Worm (Caenorhabditis elegans) whole organism, L2 larva: ENCODE data around the gene W05B10.3.

Experiments
- C34F6.9 ChIP-seq: fragments of 150-350 bp; optimal IDR thresholded peaks from 2 replicates; lab custom pipeline; 2014; ENCODE audit warnings: missing biosample characterization, missing genetic modification characterization
- F13H6.1 ChIP-seq: sonication (generic microtip); optimal IDR thresholded peaks from 2 replicates; lab custom pipeline; 2016; ENCODE audit warnings: missing genetic modification characterization, missing compliant biosample characterization
- R02D3.7 ChIP-seq: fragments of 150-350 bp; optimal IDR thresholded peaks from 2 replicates; lab custom pipeline; 2014; ENCODE audit warnings: missing biosample characterization, missing genetic modification characterization
- ZK546.5 ChIP-seq: sonication (generic microtip); optimal IDR thresholded peaks from 2 replicates; lab custom pipeline; 2017; ENCODE audit warnings: missing biosample characterization, missing genetic modification characterization
- alr-1 ChIP-seq: fragments of 150-350 bp; optimal IDR thresholded peaks from 2 replicates; lab custom pipeline; 2014; ENCODE audit warnings: missing biosample characterization, missing genetic modification characterization
- aly-2 ChIP-seq: fragments of 150-350 bp; optimal IDR thresholded peaks from 2 replicates; lab custom pipeline; 2014; ENCODE audit warnings: missing biosample characterization, missing genetic modification characterization
- ama-1 ChIP-seq: fragments of 150-350 bp; optimal IDR thresholded peaks from 2 replicates; lab custom pipeline; 2018; ENCODE audit warnings: inconsistent platforms
- blmp-1 ChIP-seq: sonication (generic microtip); optimal IDR thresholded peaks from 2 replicates; lab custom pipeline; 2017; ENCODE audit warnings: missing genetic modification characterization, mild to moderate bottlenecking, missing compliant biosample characterization, antibody characterized with exemption, moderate library complexity; ENCODE audit not compliant: insufficient read depth
- ceh-82 ChIP-seq: fragments of 150-350 bp; optimal IDR thresholded peaks from 2 replicates; lab custom pipeline; 2014; ENCODE audit warnings: missing biosample characterization, missing genetic modification characterization
- crh-2 ChIP-seq: sonication (generic microtip); optimal IDR thresholded peaks from 2 replicates; lab custom pipeline; 2017; ENCODE audit warnings: missing biosample characterization, missing genetic modification characterization
- elt-1 ChIP-seq: fragments of 150-350 bp; optimal IDR thresholded peaks from 2 replicates; lab custom pipeline; 2014; ENCODE audit warnings: missing biosample characterization, missing genetic modification characterization
- fos-1 ChIP-seq: fragments of 150-350 bp; optimal IDR thresholded peaks from 2 replicates; lab custom pipeline; 2014; ENCODE audit warnings: missing biosample characterization, missing genetic modification characterization
- gmeb-1 ChIP-seq: fragments of 150-350 bp; optimal IDR thresholded peaks from 2 replicates; lab custom pipeline; 2014; ENCODE audit warnings: missing biosample characterization, missing genetic modification characterization
- lin-11 ChIP-seq: fragments of 150-350 bp; sonication (generic microtip); optimal IDR thresholded peaks from 2 replicates; lab custom pipeline; 2014; ENCODE audit warnings: missing biosample characterization, missing genetic modification characterization, inconsistent platforms, mixed read lengths
- lin-13 ChIP-seq: fragments of 150-350 bp; optimal IDR thresholded peaks from 2 replicates; lab custom pipeline; 2014; ENCODE audit warnings: missing biosample characterization, missing genetic modification reagents, missing genetic modification characterization
- lin-39 ChIP-seq: fragments of 150-350 bp; optimal IDR thresholded peaks from 2 replicates; lab custom pipeline; 2014; ENCODE audit warnings: missing biosample characterization, missing genetic modification reagents, missing genetic modification characterization
- mbf-1 ChIP-seq: sonication (generic microtip); optimal IDR thresholded peaks from 2 replicates; lab custom pipeline; 2017; ENCODE audit warnings: missing biosample characterization, missing genetic modification characterization
- mdl-1 ChIP-seq, 2 experiments: fragments of 150-350 bp in 1 of 2; sonication (generic microtip) in 1 of 2; optimal IDR thresholded peaks; 2 replicates each; lab custom pipeline; 2017; ENCODE audit warnings: missing biosample characterization in 2 of 2, missing genetic modification characterization in 2 of 2
- nhr-10 ChIP-seq: sonication (generic microtip); optimal IDR thresholded peaks from 2 replicates; lab custom pipeline; 2017; ENCODE audit warnings: missing biosample characterization, missing genetic modification characterization
- nhr-11 ChIP-seq: fragments of 150-350 bp; optimal IDR thresholded peaks from 2 replicates; lab custom pipeline; 2014; ENCODE audit warnings: missing biosample characterization, missing genetic modification characterization
- nhr-12 ChIP-seq: fragments of 150-350 bp; optimal IDR thresholded peaks from 2 replicates; lab custom pipeline; 2014; ENCODE audit warnings: missing biosample characterization, missing genetic modification characterization
- nhr-129 ChIP-seq: fragments of 150-350 bp; optimal IDR thresholded peaks from 2 replicates; lab custom pipeline; 2014; ENCODE audit warnings: missing biosample characterization, missing genetic modification characterization
- nhr-21 ChIP-seq: fragments of 150-350 bp; optimal IDR thresholded peaks from 2 replicates; lab custom pipeline; 2014; ENCODE audit warnings: missing biosample characterization, missing genetic modification characterization
- nhr-6 ChIP-seq: fragments of 150-350 bp; optimal IDR thresholded peaks from 2 replicates; lab custom pipeline; 2014; ENCODE audit warnings: missing biosample characterization, missing genetic modification characterization
- peb-1 ChIP-seq: fragments of 150-350 bp; optimal IDR thresholded peaks from 2 replicates; lab custom pipeline; 2014; ENCODE audit warnings: missing biosample characterization, missing genetic modification characterization
- sem-4 ChIP-seq: fragments of 150-350 bp; optimal IDR thresholded peaks from 2 replicates; lab custom pipeline; 2014; ENCODE audit warnings: missing biosample characterization, missing genetic modification reagents, missing genetic modification characterization
- sma-3 ChIP-seq: sonication (generic microtip); optimal IDR thresholded peaks from 2 replicates; lab custom pipeline; 2016; ENCODE audit warnings: missing genetic modification reagents, missing genetic modification characterization, missing compliant biosample characterization
- sma-9 ChIP-seq, 2 experiments: fragments of 150-350 bp in 1 of 2; sonication (generic microtip) in 1 of 2; optimal IDR thresholded peaks; 2 replicates each; lab custom pipeline; 2014 to 2016; ENCODE audit warnings: missing genetic modification characterization in 2 of 2, mild to moderate bottlenecking in 1 of 2, missing biosample characterization in 1 of 2, missing compliant biosample characterization in 1 of 2, missing genetic modification reagents in 1 of 2, moderate library complexity in 1 of 2
- snpc-4 ChIP-seq: fragments of 150-350 bp; optimal IDR thresholded peaks from 2 replicates; lab custom pipeline; 2014; ENCODE audit warnings: missing biosample characterization, missing genetic modification characterization
- unc-39 ChIP-seq: fragments of 150-350 bp; optimal IDR thresholded peaks from 2 replicates; lab custom pipeline; 2014; ENCODE audit warnings: missing biosample characterization, missing genetic modification characterization
- unc-55 ChIP-seq: fragments of 150-350 bp; sonication (generic microtip); optimal IDR thresholded peaks from 3 replicates; lab custom pipeline; 2014; ENCODE audit warnings: missing biosample characterization, missing genetic modification reagents, missing genetic modification characterization
- unc-62 ChIP-seq: fragments of 150-350 bp; optimal IDR thresholded peaks from 2 replicates; lab custom pipeline; 2014; ENCODE audit warnings: missing biosample characterization, missing genetic modification reagents, missing genetic modification characterization
- zag-1 ChIP-seq: fragments of 150-350 bp; optimal IDR thresholded peaks from 2 replicates; lab custom pipeline; 2014; ENCODE audit warnings: missing biosample characterization, missing genetic modification characterization
- ztf-1 ChIP-seq: fragments of 200-800 bp; sonication (Bioruptor generic); conservative IDR thresholded peaks from 2 replicates; pipeline ENCODE4 v1.3.6; 2022; ENCODE audit warnings: missing genetic modification characterization, missing compliant biosample characterization
- ztf-11 ChIP-seq: sonication (generic microtip); optimal IDR thresholded peaks from 2 replicates; lab custom pipeline; 2017; ENCODE audit warnings: missing biosample characterization, missing genetic modification characterization
- ztf-4 ChIP-seq: fragments of 150-350 bp; optimal IDR thresholded peaks from 2 replicates; lab custom pipeline; 2014; ENCODE audit warnings: missing biosample characterization, missing genetic modification characterization

Gene W05B10.3

ce11 chrV:12634746-12635145 lies 26.8 kb downstream of the W05B10.3 start:
- TF ChIP-seq sma-9 (GFP tag; optimal IDR thresholded peaks at IDR 0.05; lab: Kevin White, UChicago) (peak; percentile 55), sma-9 (tag; optimal IDR thresholded peaks at IDR 0.05; lab: Kevin White, UChicago) (no peak), nhr-129 (tag; lab: Kevin White, UChicago) (no peak)

ce11 chrV:12634050-12634449 lies 27.5 kb downstream of the W05B10.3 start:
- TF ChIP-seq elt-1 (tag; lab: Kevin White, UChicago), result no peak
- TF ChIP-seq lin-11, result no peak
- no peak for TF ChIP-seq C34F6.9 (tag; lab: Kevin White, UChicago)
- no peak for TF ChIP-seq nhr-129 (tag; lab: Kevin White, UChicago)
- TF ChIP-seq ztf-11, result no peak
- TF ChIP-seq ama-1 (lab: Kevin White, UChicago), result no peak

DNA sequence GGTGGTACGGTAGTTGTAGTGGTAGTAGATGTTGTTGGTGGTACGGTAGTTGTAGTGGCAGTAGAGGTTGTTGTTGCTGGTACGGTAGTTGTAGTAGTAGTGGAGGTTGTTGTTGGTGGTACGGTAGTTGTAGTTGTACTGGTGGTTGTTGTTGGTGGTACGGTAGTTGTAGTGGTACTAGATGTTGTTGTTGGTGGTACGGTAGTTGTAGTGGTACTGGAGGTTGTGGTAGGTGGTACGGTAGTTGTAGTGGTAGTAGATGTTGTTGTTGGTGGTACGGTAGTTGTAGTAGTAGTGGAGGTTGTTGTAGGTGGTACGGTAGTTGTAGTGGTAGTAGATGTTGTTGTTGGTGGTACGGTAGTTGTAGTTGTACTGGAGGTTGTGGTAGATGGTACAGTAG lies 28.5 kb downstream of the W05B10.3 start:
- TF ChIP-seq nhr-10 (tag; lab: Kevin White, UChicago), result no peak
- no peak for TF ChIP-seq R02D3.7 (tag; lab: Kevin White, UChicago)
- no peak for TF ChIP-seq lin-13 (GFP tag; lab: Kevin White, UChicago)

DNA sequence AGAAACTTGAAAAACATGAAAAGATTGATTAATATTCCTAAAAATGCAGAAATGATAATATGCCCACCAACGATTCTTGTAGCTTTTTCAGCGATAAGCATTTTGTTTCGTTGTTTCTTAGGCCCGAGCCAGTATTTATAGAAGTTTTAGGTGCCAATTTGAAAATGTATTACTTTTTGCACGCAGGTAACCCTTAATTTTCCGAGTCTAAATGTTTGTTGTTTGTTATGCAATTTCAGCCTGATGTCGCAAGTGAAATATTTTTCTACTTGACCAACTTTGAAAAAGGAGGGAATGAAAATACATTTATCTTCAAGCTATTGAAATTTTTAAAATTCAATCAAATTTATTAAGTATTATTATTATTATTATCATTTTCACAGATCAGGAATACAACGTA lies 29.5 kb downstream of the W05B10.3 start, which contains the start of gene srx-113:
srx-113 (minus strand) TSS at position 101 of the 400 bp plus-strand sequence.
- no peak for TF ChIP-seq gmeb-1 (tag; lab: Kevin White, UChicago)
- TF ChIP-seq nhr-11 (tag; lab: Kevin White, UChicago), result no peak
- no peak for TF ChIP-seq peb-1
- no peak for TF ChIP-seq alr-1
- TF ChIP-seq unc-39, result no peak
- TF ChIP-seq ztf-1 (GFP tag; lab: Robert Waterston, UW), result no peak
- TF ChIP-seq blmp-1, result no peak
- TF ChIP-seq R02D3.7 (tag; lab: Kevin White, UChicago), result no peak
- TF ChIP-seq mbf-1, result no peak
- no peak for TF ChIP-seq aly-2
- TF ChIP-seq lin-39 (tag; lab: Kevin White, UChicago), result no peak
- TF ChIP-seq unc-55 (GFP tag; lab: Kevin White, UChicago), result no peak
- TF ChIP-seq F13H6.1 (tag; lab: Kevin White, UChicago), result no peak
- no peak for TF ChIP-seq sem-4 (tag; lab: Kevin White, UChicago)
- TF ChIP-seq ztf-11, result no peak

- TF ChIP-seq ZK546.5 (tag; lab: Kevin White, UChicago) (no peak), lin-13 (GFP tag; lab: Kevin White, UChicago) (no peak), ztf-11 (no peak), crh-2 (no peak), snpc-4 (tag; lab: Kevin White, UChicago) (no peak), zag-1 (tag; lab: Kevin White, UChicago) (no peak), unc-39 (no peak), nhr-21 (tag; lab: Kevin White, UChicago) (no peak), unc-62 (GFP tag; lab: Kevin White, UChicago) (no peak), fos-1 (tag; lab: Kevin White, UChicago) (no peak), ceh-82 (tag; lab: Kevin White, UChicago) (no peak), mdl-1 (tag; optimal IDR thresholded peaks at IDR 0.05; lab: Kevin White, UChicago) (no peak), sma-3 (GFP tag; lab: Kevin White, UChicago) (no peak), ztf-4 (tag; lab: Kevin White, UChicago) (no peak), nhr-6 (tag; lab: Kevin White, UChicago) (no peak), nhr-12 (no peak), sem-4 (tag; lab: Kevin White, UChicago) (no peak)
Observed at ce11 chrV:12629743-12630142, 31.8 kb downstream of the W05B10.3 start, which contains the start of gene F56H9.6. F56H9.6 (minus strand) TSS chrV:12629843.
